Worm (Caenorhabditis elegans): ENCODE results near the gene T07H8.11.

DNA sequence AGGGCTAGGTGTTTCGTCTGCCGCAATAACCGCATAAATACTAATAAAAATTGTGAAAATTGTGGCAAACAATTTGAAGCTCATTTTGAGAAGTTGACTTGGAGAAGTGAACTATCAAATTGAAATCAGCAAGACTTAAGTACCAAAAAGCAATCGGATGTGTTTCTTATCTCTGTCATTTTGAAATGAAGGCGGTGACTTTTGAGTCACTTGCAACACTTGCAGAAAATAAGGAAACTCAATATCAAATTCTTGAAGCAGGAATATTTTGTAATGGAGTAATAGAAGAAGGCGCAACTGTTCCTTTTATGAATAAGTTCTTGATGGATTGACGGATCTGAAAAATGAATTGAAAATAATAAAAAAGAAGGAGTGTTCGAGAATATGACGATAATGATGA is at the start of gene T07H8.11:
- TF ChIP-seq dpl-1 (GFP tag; optimal IDR thresholded peaks at IDR 0.05), result no peak
- no peak for TF ChIP-seq aptf-2 (GFP tag; conservative IDR thresholded peaks at IDR 0.05)
- TF ChIP-seq pha-4 (tag; optimal IDR thresholded peaks at IDR 0.05), result no peak
- no peak for TF ChIP-seq ztf-6 (GFP tag; IDR thresholded peaks at IDR 0.05)
- TF ChIP-seq die-1 (tag; optimal IDR thresholded peaks at IDR 0.05), result no peak
- TF ChIP-seq ets-4 (GFP tag; optimal IDR thresholded peaks at IDR 0.05), result no peak

Data from whole organism, young adult.